Worm (Caenorhabditis elegans) whole organism, L4 larva: ENCODE measurements around the gene srx-16.

ENCODE experiments used
- F37D6.2 ChIP-seq: sonication (generic microtip); optimal IDR thresholded peaks from 2 replicates; lab custom pipeline; 2016; ENCODE audit warnings: mild to moderate bottlenecking, missing genetic modification characterization, missing compliant biosample characterization
- aha-1 ChIP-seq: fragments of 150-350 bp; peaks from one replicate; lab custom pipeline; 2014; ENCODE audit warnings: missing biosample characterization, missing genetic modification characterization
- ceh-32 ChIP-seq: sonication (generic microtip); optimal IDR thresholded peaks from 2 replicates; lab custom pipeline; 2016; ENCODE audit warnings: mild to moderate bottlenecking, missing genetic modification characterization, missing compliant biosample characterization; ENCODE audit not compliant: poor library complexity
- ceh-62 ChIP-seq: sonication (generic microtip); optimal IDR thresholded peaks from 2 replicates; lab custom pipeline; 2017; ENCODE audit warnings: missing biosample characterization, missing genetic modification characterization
- daf-19 ChIP-seq: fragments of 200-800 bp; sonication (Bioruptor generic); conservative IDR thresholded peaks from 2 replicates; pipeline ENCODE4 v1.3.6; 2022; ENCODE audit warnings: missing genetic modification characterization, missing compliant biosample characterization
- dve-1 ChIP-seq: sonication (generic microtip); optimal IDR thresholded peaks from 2 replicates; lab custom pipeline; 2017; ENCODE audit warnings: antibody characterized with exemption, mild to moderate bottlenecking, missing genetic modification characterization, missing compliant biosample characterization; ENCODE audit not compliant: insufficient read depth
- nhr-11 ChIP-seq: fragments of 150-350 bp; optimal IDR thresholded peaks from 2 replicates; lab custom pipeline; 2014; ENCODE audit warnings: missing biosample characterization, missing genetic modification characterization
- nhr-25 ChIP-seq: sonication (generic microtip); optimal IDR thresholded peaks from 2 replicates; lab custom pipeline; 2017; ENCODE audit warnings: missing genetic modification characterization, mild to moderate bottlenecking, missing compliant biosample characterization, antibody characterized with exemption, moderate library complexity, borderline replicate concordance; ENCODE audit not compliant: insufficient read depth
- nhr-77 ChIP-seq: fragments of 150-350 bp; optimal IDR thresholded peaks from 2 replicates; lab custom pipeline; 2014; ENCODE audit warnings: missing biosample characterization, missing genetic modification characterization
- ztf-11 ChIP-seq: fragments of 150-350 bp; optimal IDR thresholded peaks from 2 replicates; lab custom pipeline; 2014; ENCODE audit warnings: missing biosample characterization, missing genetic modification characterization

DNA sequence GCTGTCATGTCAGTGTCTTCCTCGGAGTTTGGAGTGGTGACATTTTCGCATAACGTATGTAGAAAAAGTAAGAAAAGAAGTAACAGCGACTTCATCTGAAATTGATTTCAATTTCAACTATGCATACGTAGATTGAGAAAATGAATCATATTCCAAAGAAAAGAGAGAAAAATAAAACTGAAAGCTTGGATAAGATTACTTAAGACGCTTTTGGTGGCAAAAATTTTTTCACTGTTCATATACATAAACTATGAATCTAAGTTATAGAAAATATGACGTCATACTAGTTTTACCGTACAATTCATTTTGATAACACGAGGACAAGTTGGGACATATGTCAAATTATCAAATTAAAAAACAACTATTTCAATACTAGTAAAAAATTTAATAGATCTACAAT lies 41.9 kb upstream of the srx-16 start, which contains the start of gene lipl-6:
- no peak for TF ChIP-seq nhr-11 (tag; lab: Kevin White, UChicago)
- TF ChIP-seq daf-19 (GFP tag; lab: Robert Waterston, UW) = no peak
- no peak for TF ChIP-seq nhr-77
- no peak for TF ChIP-seq dve-1 (tag; lab: Kevin White, UChicago)
- TF ChIP-seq F37D6.2 (tag; lab: Kevin White, UChicago) = no peak
- TF ChIP-seq nhr-25 = no peak
- no peak for TF ChIP-seq ztf-11 (tag; lab: Kevin White, UChicago)
- no peak for TF ChIP-seq ceh-62 (tag; lab: Kevin White, UChicago)
- no peak for TF ChIP-seq aha-1
- no peak for TF ChIP-seq ceh-32 (tag; lab: Kevin White, UChicago)
